Worm (Caenorhabditis elegans) whole organism, L4 larva: ENCODE measurements around the gene F20C5.6.
A peak's percentile ranks its signal among the peaks of the same experiment; 100 is the strongest.

ENCODE experiments used
- D1046.2 ChIP-seq: fragments of 200-800 bp; sonication (Bioruptor generic); IDR thresholded peaks from 2 replicates; pipeline ENCODE4 v1.3.6; 2022; ENCODE audit warnings: missing genetic modification characterization, missing compliant biosample characterization
- F37D6.2 ChIP-seq: sonication (generic microtip); optimal IDR thresholded peaks from 2 replicates; lab custom pipeline; 2016; ENCODE audit warnings: mild to moderate bottlenecking, missing genetic modification characterization, missing compliant biosample characterization
- F49E8.2 ChIP-seq: sonication (generic microtip); optimal IDR thresholded peaks from 2 replicates; lab custom pipeline; 2016; ENCODE audit warnings: missing compliant biosample characterization, mild to moderate bottlenecking, missing genetic modification characterization, borderline replicate concordance
- T20F7.1 ChIP-seq: fragments of 200-800 bp; sonication (Bioruptor generic); optimal IDR thresholded peaks from 2 replicates; lab custom pipeline; 2018; ENCODE audit warnings: mild to moderate bottlenecking, missing genetic modification characterization, missing compliant biosample characterization
- T26A8.4 ChIP-seq: fragments of 200-800 bp; sonication (Bioruptor generic); IDR thresholded peaks from 2 replicates; pipeline ENCODE4 v1.3.6; 2022; ENCODE audit warnings: missing genetic modification characterization, missing compliant biosample characterization
- Y105C5A.15 ChIP-seq: fragments of 200-800 bp; sonication (Bioruptor generic); IDR thresholded peaks from 2 replicates; pipeline ENCODE4 v1.3.6; 2022; ENCODE audit warnings: missing genetic modification characterization, missing compliant biosample characterization
- Y5F2A.4 ChIP-seq: fragments of 200-800 bp; sonication (Bioruptor generic); optimal IDR thresholded peaks from 2 replicates; lab custom pipeline; 2018; ENCODE audit warnings: mild to moderate bottlenecking, missing genetic modification characterization, missing compliant biosample characterization
- ZK337.2 ChIP-seq: fragments of 200-800 bp; sonication (Bioruptor generic); IDR thresholded peaks from 2 replicates; pipeline ENCODE4 v1.3.6; 2022; ENCODE audit warnings: missing genetic modification reagents, missing genetic modification characterization, missing compliant biosample characterization
- ama-1 ChIP-seq: fragments of 150-350 bp; optimal IDR thresholded peaks from 2 replicates; lab custom pipeline; 2014; ENCODE audit warnings: inconsistent platforms, mixed read lengths
- arid-1 ChIP-seq: fragments of 200-800 bp; sonication (Bioruptor generic); conservative IDR thresholded peaks from 2 replicates; pipeline ENCODE4 v1.3.6; 2022; ENCODE audit warnings: missing genetic modification reagents, missing genetic modification characterization, missing compliant biosample characterization
- attf-4 ChIP-seq: sonication (generic microtip); optimal IDR thresholded peaks from 3 replicates; lab custom pipeline; 2017; ENCODE audit warnings: missing biosample characterization, missing genetic modification characterization
- ceh-20 ChIP-seq: fragments of 200-800 bp; sonication (Bioruptor generic); IDR thresholded peaks from 2 replicates; pipeline ENCODE4 v1.3.6; 2022; ENCODE audit warnings: missing genetic modification reagents, missing genetic modification characterization, missing compliant biosample characterization
- ceh-82 ChIP-seq: sonication (generic microtip); optimal IDR thresholded peaks from 2 replicates; lab custom pipeline; 2017; ENCODE audit warnings: missing biosample characterization, missing genetic modification characterization
- ctbp-1 ChIP-seq: fragments of 200-800 bp; sonication (Bioruptor generic); IDR thresholded peaks from 2 replicates; pipeline ENCODE4 v1.3.6; 2022; ENCODE audit warnings: missing genetic modification reagents, missing genetic modification characterization, missing compliant biosample characterization
- daf-12 ChIP-seq: fragments of 150-350 bp; optimal IDR thresholded peaks from 2 replicates; lab custom pipeline; 2014; ENCODE audit warnings: missing biosample characterization, missing genetic modification reagents, missing genetic modification characterization
- daf-16 ChIP-seq, 3 experiments: sonication (generic microtip); optimal IDR thresholded peaks; 2 replicates each; lab custom pipeline; 2016 to 2017; ENCODE audit warnings: missing genetic modification characterization in 3 of 3, missing genetic modification reagents in 3 of 3, mild to moderate bottlenecking in 2 of 3, missing compliant biosample characterization in 2 of 3, missing biosample characterization in 1 of 3, moderate library complexity in 1 of 3
- duxl-1 ChIP-seq: sonication (generic microtip); optimal IDR thresholded peaks from 2 replicates; lab custom pipeline; 2016; ENCODE audit warnings: mild to moderate bottlenecking, missing genetic modification characterization, moderate library complexity, missing compliant biosample characterization; ENCODE audit not compliant: poor library complexity
- dve-1 ChIP-seq: sonication (generic microtip); optimal IDR thresholded peaks from 2 replicates; lab custom pipeline; 2017; ENCODE audit warnings: antibody characterized with exemption, mild to moderate bottlenecking, missing genetic modification characterization, missing compliant biosample characterization; ENCODE audit not compliant: insufficient read depth
- egl-27 ChIP-seq: sonication (generic microtip); optimal IDR thresholded peaks from 3 replicates; lab custom pipeline; 2017; ENCODE audit warnings: missing biosample characterization, missing genetic modification reagents, missing genetic modification characterization
- egl-43 ChIP-seq: fragments of 200-800 bp; sonication (Bioruptor generic); IDR thresholded peaks from 2 replicates; pipeline ENCODE4 v1.3.6; 2022; ENCODE audit warnings: missing genetic modification reagents, missing genetic modification characterization, missing compliant biosample characterization
- fos-1 ChIP-seq: fragments of 150-350 bp; optimal IDR thresholded peaks from 2 replicates; lab custom pipeline; 2014; ENCODE audit warnings: missing biosample characterization, missing genetic modification characterization
- lin-15B ChIP-seq: fragments of 150-350 bp; sonication (generic microtip); optimal IDR thresholded peaks from 3 replicates; lab custom pipeline; 2014; ENCODE audit warnings: missing biosample characterization, missing genetic modification characterization
- lin-38 ChIP-seq: fragments of 200-800 bp; sonication (Bioruptor generic); IDR thresholded peaks from 2 replicates; pipeline ENCODE4 v1.3.6; 2022; ENCODE audit warnings: missing genetic modification reagents, missing genetic modification characterization, missing compliant biosample characterization
- lir-3 ChIP-seq: sonication (generic microtip); optimal IDR thresholded peaks from 2 replicates; lab custom pipeline; 2016; ENCODE audit warnings: mild to moderate bottlenecking, missing genetic modification characterization, missing compliant biosample characterization
- lsy-2 ChIP-seq, 2 experiments: fragments of 150-350 bp in 1 of 2; sonication (generic microtip) in 1 of 2; optimal IDR thresholded peaks; 2 replicates each; lab custom pipeline; 2014 to 2017; ENCODE audit warnings: missing biosample characterization in 2 of 2, missing genetic modification characterization in 2 of 2
- madf-9 ChIP-seq: fragments of 200-800 bp; sonication (Bioruptor generic); conservative IDR thresholded peaks from 2 replicates; pipeline ENCODE4 v1.3.6; 2022; ENCODE audit warnings: missing genetic modification reagents, missing genetic modification characterization, missing compliant biosample characterization
- nhr-10 ChIP-seq: fragments of 150-350 bp; optimal IDR thresholded peaks from 2 replicates; lab custom pipeline; 2014; ENCODE audit warnings: missing biosample characterization, missing genetic modification characterization
- nhr-102 ChIP-seq: sonication (generic microtip); optimal IDR thresholded peaks from 2 replicates; lab custom pipeline; 2016; ENCODE audit warnings: mild to moderate bottlenecking, missing genetic modification characterization, moderate library complexity, missing compliant biosample characterization
- nhr-11 ChIP-seq: fragments of 150-350 bp; optimal IDR thresholded peaks from 2 replicates; lab custom pipeline; 2014; ENCODE audit warnings: missing biosample characterization, missing genetic modification characterization
- nhr-111 ChIP-seq: fragments of 200-800 bp; sonication (Bioruptor generic); optimal IDR thresholded peaks from 2 replicates; lab custom pipeline; 2018; ENCODE audit warnings: mild to moderate bottlenecking, missing genetic modification characterization, missing compliant biosample characterization
- nhr-25 ChIP-seq: sonication (generic microtip); optimal IDR thresholded peaks from 2 replicates; lab custom pipeline; 2017; ENCODE audit warnings: missing genetic modification characterization, mild to moderate bottlenecking, missing compliant biosample characterization, antibody characterized with exemption, moderate library complexity, borderline replicate concordance; ENCODE audit not compliant: insufficient read depth
- nhr-28 ChIP-seq: fragments of 150-350 bp; optimal IDR thresholded peaks from 2 replicates; lab custom pipeline; 2014; ENCODE audit warnings: missing biosample characterization, missing genetic modification characterization
- nhr-42 ChIP-seq: fragments of 200-800 bp; sonication (Bioruptor generic); IDR thresholded peaks from 2 replicates; pipeline ENCODE4 v1.3.6; 2022; ENCODE audit warnings: missing genetic modification characterization, missing compliant biosample characterization
- php-3 ChIP-seq: fragments of 200-800 bp; sonication (Bioruptor generic); IDR thresholded peaks from 2 replicates; pipeline ENCODE4 v1.3.6; 2022; ENCODE audit warnings: missing genetic modification reagents, missing genetic modification characterization, missing compliant biosample characterization
- skn-1 ChIP-seq: fragments of 150-350 bp; optimal IDR thresholded peaks from 2 replicates; lab custom pipeline; 2014; ENCODE audit warnings: missing biosample characterization, missing genetic modification characterization
- snpc-1.2 ChIP-seq: fragments of 200-800 bp; sonication (Bioruptor generic); IDR thresholded peaks from 2 replicates; pipeline ENCODE4 v1.3.6; 2022; ENCODE audit warnings: missing genetic modification reagents, missing genetic modification characterization, missing compliant biosample characterization
- spr-1 ChIP-seq: sonication (generic microtip); optimal IDR thresholded peaks from 2 replicates; lab custom pipeline; 2016; ENCODE audit warnings: mild to moderate bottlenecking, missing genetic modification characterization, missing compliant biosample characterization
- spr-3 ChIP-seq: fragments of 200-800 bp; sonication (Bioruptor generic); optimal IDR thresholded peaks from 2 replicates; lab custom pipeline; 2018; ENCODE audit warnings: mild to moderate bottlenecking, missing genetic modification characterization, missing compliant biosample characterization
- tra-1 ChIP-seq: fragments of 200-800 bp; sonication (Bioruptor generic); IDR thresholded peaks from 2 replicates; pipeline ENCODE4 v1.3.6; 2022; ENCODE audit warnings: missing genetic modification reagents, missing genetic modification characterization, missing compliant biosample characterization
- unc-130 ChIP-seq: sonication (generic microtip); optimal IDR thresholded peaks from 2 replicates; lab custom pipeline; 2016; ENCODE audit warnings: missing genetic modification reagents, missing genetic modification characterization, missing compliant biosample characterization
- vab-7 ChIP-seq: fragments of 200-800 bp; sonication (Bioruptor generic); IDR thresholded peaks from 2 replicates; pipeline ENCODE4 v1.3.6; 2022; ENCODE audit warnings: missing genetic modification reagents, missing genetic modification characterization, missing compliant biosample characterization
- zag-1 ChIP-seq: fragments of 150-350 bp; optimal IDR thresholded peaks from 2 replicates; lab custom pipeline; 2014; ENCODE audit warnings: missing biosample characterization, missing genetic modification characterization
- zfp-2 ChIP-seq: sonication (generic microtip); optimal IDR thresholded peaks from 2 replicates; lab custom pipeline; 2016; ENCODE audit warnings: mild to moderate bottlenecking, missing genetic modification characterization, missing compliant biosample characterization
- zip-11 ChIP-seq: fragments of 200-800 bp; sonication (Bioruptor generic); IDR thresholded peaks from 2 replicates; pipeline ENCODE4 v1.3.6; 2022; ENCODE audit warnings: missing genetic modification characterization, missing compliant biosample characterization
- zip-2 ChIP-seq: fragments of 150-350 bp; optimal IDR thresholded peaks from 2 replicates; lab custom pipeline; 2014; ENCODE audit warnings: missing biosample characterization, missing genetic modification characterization

The F20C5.6 gene

DNA sequence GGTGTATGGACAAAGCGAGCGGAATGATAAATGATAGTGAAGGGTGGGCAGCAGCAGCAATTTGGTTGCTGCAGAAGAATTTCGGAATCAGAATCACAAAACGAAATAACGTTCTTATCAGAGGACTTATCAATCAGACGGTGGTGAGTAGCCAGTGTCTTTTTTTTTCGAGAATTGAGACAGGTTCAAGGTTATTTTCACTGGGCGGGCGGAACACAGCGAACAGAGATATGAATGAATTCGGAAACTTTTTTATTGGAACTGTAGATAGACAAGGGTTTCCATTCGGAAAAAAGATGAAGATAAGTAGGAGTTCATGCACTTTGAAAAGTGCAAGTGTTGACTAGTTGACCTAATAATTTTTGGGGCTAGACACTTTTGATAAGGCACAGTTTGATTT, 20.2 kb upstream of the F20C5.6 start (continued):
- TF ChIP-seq madf-9 (GFP tag; lab: Robert Waterston, UW): no peak
- no peak for TF ChIP-seq egl-43 (GFP tag; lab: Robert Waterston, UW)
- no peak for TF ChIP-seq nhr-11
- no peak for TF ChIP-seq T20F7.1 (GFP tag; lab: Kevin White, UChicago)
- TF ChIP-seq lir-3 (tag; lab: Kevin White, UChicago): no peak
- TF ChIP-seq Y105C5A.15 (GFP tag; lab: Robert Waterston, UW): no peak
- no peak for TF ChIP-seq spr-1 (tag; lab: Kevin White, UChicago)
- no peak for TF ChIP-seq nhr-111 (GFP tag; lab: Kevin White, UChicago)
- TF ChIP-seq daf-12 (tag; lab: Kevin White, UChicago): no peak
- peak; percentile 74; the same call in 1 of the 2 replicates for TF ChIP-seq tra-1 (GFP tag; lab: Robert Waterston, UW)
- TF ChIP-seq F49E8.2: no peak
- no peak for TF ChIP-seq vab-7 (GFP tag; lab: Robert Waterston, UW)
- TF ChIP-seq ctbp-1: no peak
- peak; percentile 84 for TF ChIP-seq nhr-28 (tag; lab: Kevin White, UChicago)
- no peak for TF ChIP-seq zfp-2 (tag; lab: Kevin White, UChicago)
- peak; percentile 37 for TF ChIP-seq dve-1 (tag; lab: Kevin White, UChicago)
- TF ChIP-seq egl-27 (tag; lab: Kevin White, UChicago): no peak
- peak in 1 of 2 experiments; percentile 19 for TF ChIP-seq lsy-2 (tag; optimal IDR thresholded peaks at IDR 0.05; lab: Kevin White, UChicago)
- no peak for TF ChIP-seq attf-4 (tag; lab: Kevin White, UChicago)
- TF ChIP-seq lin-38: no peak
- no peak for TF ChIP-seq fos-1 (tag; lab: Kevin White, UChicago)
- TF ChIP-seq ZK337.2 (GFP tag; lab: Robert Waterston, UW): no peak
- TF ChIP-seq zag-1 (tag; lab: Kevin White, UChicago): no peak
- no peak for TF ChIP-seq spr-3 (GFP tag; lab: Kevin White, UChicago)
- no peak for TF ChIP-seq T26A8.4
- TF ChIP-seq ama-1 (lab: Kevin White, UChicago): no peak
- no peak for TF ChIP-seq zip-11
- no peak for TF ChIP-seq nhr-10 (tag; lab: Kevin White, UChicago)
- TF ChIP-seq lin-15B (tag; lab: Kevin White, UChicago): no peak
- no peak for TF ChIP-seq skn-1
- no peak for TF ChIP-seq Y5F2A.4 (GFP tag; lab: Kevin White, UChicago)
- no peak for TF ChIP-seq php-3
- no peak for TF ChIP-seq zip-2 (tag; lab: Kevin White, UChicago)
- no peak for TF ChIP-seq nhr-42 (GFP tag; lab: Robert Waterston, UW)
- TF ChIP-seq snpc-1.2 (GFP tag; lab: Robert Waterston, UW): no peak
- peak; percentile 3 for TF ChIP-seq nhr-102 (tag; lab: Kevin White, UChicago)
- no peak for TF ChIP-seq duxl-1 (tag; lab: Kevin White, UChicago)
- no peak for TF ChIP-seq D1046.2 (GFP tag; lab: Robert Waterston, UW)
- TF ChIP-seq ceh-20 (GFP tag; lab: Robert Waterston, UW): peak; percentile 27; the same call in 1 of the 2 replicates
- TF ChIP-seq daf-16 (GFP tag; optimal IDR thresholded peaks at IDR 0.05; lab: Kevin White, UChicago): no peak
- TF ChIP-seq daf-16 (tag; optimal IDR thresholded peaks at IDR 0.05; lab: Kevin White, UChicago): peak; percentile 26
- TF ChIP-seq ceh-82 (tag; lab: Kevin White, UChicago): no peak
- no peak for TF ChIP-seq arid-1 (GFP tag; lab: Robert Waterston, UW)
- TF ChIP-seq F37D6.2 (tag; lab: Kevin White, UChicago): no peak
- TF ChIP-seq unc-130 (GFP tag; lab: Kevin White, UChicago): no peak
- TF ChIP-seq nhr-25: peak; percentile 94
- TF ChIP-seq, all 104 proteins: peak for 16
